Worm (Caenorhabditis elegans) whole organism, L2 larva: ENCODE data around the gene cest-19.

Experiments used
- Y55F3AM.14 ChIP-seq: fragments of 200-800 bp; sonication (Bioruptor generic); optimal IDR thresholded peaks from 2 replicates; lab custom pipeline; 2018; ENCODE audit warnings: mild to moderate bottlenecking, missing genetic modification characterization, missing compliant biosample characterization
- nhr-77 ChIP-seq: fragments of 150-350 bp; optimal IDR thresholded peaks from 2 replicates; lab custom pipeline; 2014; ENCODE audit warnings: missing biosample characterization, missing genetic modification characterization
- unc-62 ChIP-seq: fragments of 150-350 bp; optimal IDR thresholded peaks from 2 replicates; lab custom pipeline; 2014; ENCODE audit warnings: missing biosample characterization, missing genetic modification reagents, missing genetic modification characterization
- zag-1 ChIP-seq: fragments of 150-350 bp; optimal IDR thresholded peaks from 2 replicates; lab custom pipeline; 2014; ENCODE audit warnings: missing biosample characterization, missing genetic modification characterization

DNA sequence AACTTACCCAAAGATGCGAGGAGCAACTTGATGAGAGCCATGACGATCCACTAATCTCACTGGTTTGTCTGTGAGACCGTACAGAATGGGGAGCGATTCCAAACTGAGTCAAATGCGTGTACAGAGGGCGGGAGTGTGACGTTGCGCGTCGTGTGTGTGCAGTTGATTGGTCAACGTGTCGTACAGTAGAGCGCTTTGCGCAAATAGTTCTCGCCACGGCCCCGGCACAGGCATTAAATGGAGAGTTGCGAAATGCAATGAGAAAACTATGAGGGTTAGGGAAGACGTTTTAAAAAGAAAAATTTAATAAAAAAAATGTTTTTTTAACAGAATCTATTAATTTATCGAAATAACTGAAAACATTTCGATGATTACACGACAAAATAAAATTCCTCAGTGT, 32.6 kb upstream of the cest-19 start, which contains the start of gene pdi-6:
- TF ChIP-seq unc-62 (GFP tag; lab: Kevin White, UChicago) (no peak), Y55F3AM.14 (GFP tag; lab: Kevin White, UChicago) (peak; percentile 59), nhr-77 (peak; percentile 44), zag-1 (tag; lab: Kevin White, UChicago) (peak; percentile 54)
